Worm (Caenorhabditis elegans): ENCODE data around the gene C35D6.3.

DNA sequence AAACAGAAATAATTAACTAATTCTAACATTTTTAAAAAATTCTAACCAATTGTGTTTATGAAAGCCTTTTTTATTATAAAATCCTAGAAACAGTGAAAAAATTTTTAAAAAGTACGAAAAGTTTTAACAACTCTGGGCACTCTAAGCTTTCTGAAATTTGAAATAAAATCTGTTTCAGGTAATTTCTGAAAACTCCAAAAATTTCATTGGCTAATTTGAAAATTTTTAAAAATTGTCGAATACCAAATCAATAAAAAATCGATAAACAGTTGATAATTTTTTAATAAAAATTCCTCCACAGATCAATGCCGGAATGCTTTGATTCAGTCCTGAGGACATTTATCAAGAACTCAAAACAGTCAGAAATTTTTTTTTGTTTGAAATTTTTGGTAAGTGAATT lies 47.1 kb downstream of the C35D6.3 start, which contains the start of gene Y65A5A.24:
- TF ChIP-seq ztf-3 (GFP tag; optimal IDR thresholded peaks at IDR 0.05) = no peak
- TF ChIP-seq ztf-25 (GFP tag; IDR thresholded peaks at IDR 0.05) = no peak
- no peak for TF ChIP-seq bed-2 (GFP tag; IDR thresholded peaks at IDR 0.05)
- TF ChIP-seq somi-1 (GFP tag; optimal IDR thresholded peaks at IDR 0.05) = no peak
